Fruit fly (Drosophila melanogaster): Measurements from ENCODE around the gene CG31676.

Gene CG31676

dm6 chr2L:20858371-20859340, 18.1 kb downstream of the CG31676 start, which contains the start of gene bero:
TSS of gene bero (plus strand) at chr2L:20858695.
- peak; percentile 17; the same call in 1 of the 2 replicates for TF ChIP-seq sob (GFP tag; IDR thresholded peaks at IDR 0.05)
- 0 out of 2 replicates have a peak, but pooled peaks have one; percentile 7 for TF ChIP-seq H2.0 (GFP tag; IDR thresholded peaks at IDR 0.05)
- TF ChIP-seq her (GFP tag; optimal IDR thresholded peaks at IDR 0.05): peak; percentile 14
- TF ChIP-seq Sry-β (GFP tag; optimal IDR thresholded peaks at IDR 0.05): no peak
- peak; percentile 65; the same call in 2 of the 3 replicates for TF ChIP-seq CG2199 (GFP tag; IDR thresholded peaks at IDR 0.05)
- TF ChIP-seq CG15514 (GFP tag; optimal IDR thresholded peaks at IDR 0.05): no peak
- TF ChIP-seq D19A (tag; optimal IDR thresholded peaks at IDR 0.05): peak; percentile 19
- no peak for TF ChIP-seq trem (tag; optimal IDR thresholded peaks at IDR 0.05)
- TF ChIP-seq CTCF (GFP tag; optimal IDR thresholded peaks at IDR 0.05): peak; percentile 13
- TF ChIP-seq gem (tag; optimal IDR thresholded peaks at IDR 0.05): peak; percentile 3
- peak; percentile 29 for TF ChIP-seq CG2712 (tag; optimal IDR thresholded peaks at IDR 0.05)
- peak; percentile 33 for TF ChIP-seq CG13894 (tag; optimal IDR thresholded peaks at IDR 0.05)
- TF ChIP-seq ase (GFP tag; IDR thresholded peaks at IDR 0.05): no peak
- TF ChIP-seq z (GFP tag; IDR thresholded peaks at IDR 0.05): peak; percentile 95
- 0 out of 3 replicates have a peak, but pooled peaks have one; percentile 18 for TF ChIP-seq HLH4C (GFP tag; IDR thresholded peaks at IDR 0.05; ENCODE audit: partially characterized antibody)
- peak in 1 of 2 experiments; percentile 13 for TF ChIP-seq Hr51 (GFP tag; optimal IDR thresholded peaks at IDR 0.05)
- no peak for TF ChIP-seq pan (optimal IDR thresholded peaks at IDR 0.05)
- peak in 1 of 2 experiments; percentile 19 for TF ChIP-seq pan (GFP tag; optimal IDR thresholded peaks at IDR 0.05 in 1 of 2, IDR thresholded peaks at IDR 0.05 in 1 of 2)
- TF ChIP-seq kay (GFP tag; optimal IDR thresholded peaks at IDR 0.05): peak; percentile 12
- TF ChIP-seq sqz (GFP tag; optimal IDR thresholded peaks at IDR 0.05): peak; percentile 73
- peak; percentile 61 for TF ChIP-seq Med (GFP tag)
- peak; percentile 58; the same call in 1 of the 2 replicates for TF ChIP-seq vvl (GFP tag; IDR thresholded peaks at IDR 0.05)
- TF ChIP-seq Side (GFP tag; optimal IDR thresholded peaks at IDR 0.05): peak; percentile 22
- TF ChIP-seq exex (tag; optimal IDR thresholded peaks at IDR 0.05): no peak
- peak; percentile 79 for TF ChIP-seq CG9215 (GFP tag; IDR thresholded peaks at IDR 0.05)
- TF ChIP-seq Stat92E (GFP tag; optimal IDR thresholded peaks at IDR 0.05): peak in 1 of 3 experiments; percentile 20
- no peak for TF ChIP-seq CG17385 (GFP tag; optimal IDR thresholded peaks at IDR 0.05)
- TF ChIP-seq rib (GFP tag; IDR thresholded peaks at IDR 0.05): peak; percentile 58; the same call in 1 of the 2 replicates
- TF ChIP-seq CG12769 (tag; optimal IDR thresholded peaks at IDR 0.05): peak; percentile 52
- no peak for TF ChIP-seq wor (GFP tag; IDR thresholded peaks at IDR 0.05)
- TF ChIP-seq tna (GFP tag; IDR thresholded peaks at IDR 0.05; ENCODE audit: partially characterized antibody): peak; percentile 41; the same call in 1 of the 2 replicates
- TF ChIP-seq CG10321 (GFP tag; IDR thresholded peaks at IDR 0.05): no peak
- TF ChIP-seq Atf6 (GFP tag; IDR thresholded peaks at IDR 0.05): 0 out of 2 replicates have a peak, but pooled peaks have one; percentile 38
- peak in 1 of 2 experiments; percentile 76 for TF ChIP-seq eve (GFP tag; optimal IDR thresholded peaks at IDR 0.05)
- peak; percentile 7 for TF ChIP-seq HLHmδ (GFP tag; optimal IDR thresholded peaks at IDR 0.05)
- TF ChIP-seq emc (GFP tag; optimal IDR thresholded peaks at IDR 0.05): no peak
- TF ChIP-seq CG15601 (tag; optimal IDR thresholded peaks at IDR 0.05): peak; percentile 16
- TF ChIP-seq sens (GFP tag): peak; percentile 84
- peak; percentile 19 for TF ChIP-seq stwl (tag; optimal IDR thresholded peaks at IDR 0.05)
- TF ChIP-seq CG6175 (GFP tag; IDR thresholded peaks at IDR 0.05): peak; percentile 64; the same call in 2 of the 3 replicates
- peak; percentile 60; the same call in 2 of the 3 replicates for TF ChIP-seq ci (GFP tag; IDR thresholded peaks at IDR 0.05)
- peak; percentile 72 for TF ChIP-seq sd (tag; optimal IDR thresholded peaks at IDR 0.05)
- TF ChIP-seq sr (GFP tag; IDR thresholded peaks at IDR 0.05): peak; percentile 38; the same call in 1 of the 3 replicates
- 0 out of 3 replicates have a peak, but pooled peaks have one; percentile 46 for TF ChIP-seq CG7963 (GFP tag; IDR thresholded peaks at IDR 0.05; ENCODE audit: partially characterized antibody)
- peak; percentile 3 for TF ChIP-seq CG15269 (tag; optimal IDR thresholded peaks at IDR 0.05)
- peak; percentile 41; the same call in 1 of the 2 replicates for TF ChIP-seq amos (GFP tag; IDR thresholded peaks at IDR 0.05; ENCODE audit: partially characterized antibody)
- TF ChIP-seq Eip74EF (GFP tag; optimal IDR thresholded peaks at IDR 0.05): peak in 1 of 2 experiments; percentile 31

Data from whole organism, embryonic.